Fruit fly (Drosophila melanogaster) whole organism, adult: ENCODE data around the gene Gale.

Source experiments
- CG12768 ChIP-seq: fragments of 200-800 bp; sonication (Bioruptor generic); optimal IDR thresholded peaks from 2 replicates; lab custom pipeline; 2017; ENCODE audit warnings: missing biosample characterization, missing genetic modification characterization, mild to moderate bottlenecking, moderate library complexity, missing genetic modification reagents
- toe ChIP-seq: fragments of 200-800 bp; sonication (Bioruptor generic); optimal IDR thresholded peaks from 2 replicates; lab custom pipeline; 2016; ENCODE audit warnings: missing biosample characterization, missing genetic modification characterization

DNA sequence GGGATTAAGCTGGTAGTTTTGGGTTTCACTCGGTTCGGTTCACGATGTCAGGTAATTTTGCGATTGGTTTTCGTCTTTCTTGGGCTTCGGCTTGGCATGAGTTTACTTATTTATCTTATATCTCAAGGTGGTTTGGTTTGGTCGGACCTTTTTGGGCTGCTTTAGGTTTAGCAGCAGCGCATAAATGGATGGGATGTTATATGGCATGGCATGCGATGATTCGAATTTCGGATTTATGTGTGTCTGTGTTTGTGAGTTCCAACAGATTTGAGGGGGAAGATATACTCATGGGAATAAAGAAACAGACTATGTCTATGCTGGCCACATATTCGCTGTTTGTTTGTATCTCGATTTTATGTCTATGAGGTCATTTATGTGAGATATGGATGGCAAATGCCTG is 49.4 kb downstream of the Gale start:
- no peak for TF ChIP-seq CG12768 (GFP tag; lab: Kevin White, UChicago)
- no peak for TF ChIP-seq toe (GFP tag; lab: Kevin White, UChicago)
